Fruit fly (Drosophila melanogaster) whole organism, embryonic: Measurements from ENCODE around the gene bol.

ENCODE experiments used
- Antp ChIP-seq: fragments of 200-800 bp; sonication (Bioruptor generic); optimal IDR thresholded peaks from 3 replicates; lab custom pipeline; 2016; ENCODE audit warnings: missing biosample characterization, missing genetic modification characterization
- Bdp1 ChIP-seq: fragments of 200-800 bp; sonication (Bioruptor generic); optimal IDR thresholded peaks from 3 replicates; lab custom pipeline; 2016; ENCODE audit warnings: missing biosample characterization, missing genetic modification characterization
- CG10274 ChIP-seq: fragments of 200-800 bp; sonication (Bioruptor generic); optimal IDR thresholded peaks from 3 replicates; lab custom pipeline; 2017; ENCODE audit warnings: missing biosample characterization, mild to moderate bottlenecking, missing genetic modification characterization
- CG10979 ChIP-seq: fragments of 200-800 bp; sonication (Bioruptor generic); optimal IDR thresholded peaks from 2 replicates; lab custom pipeline; 2018; ENCODE audit warnings: missing biosample characterization, mild to moderate bottlenecking, missing genetic modification characterization, moderate library complexity
- CG11247 ChIP-seq: fragments of 200-800 bp; sonication (Bioruptor generic); IDR thresholded peaks from 2 replicates; pipeline ENCODE4 v1.3.6; 2022; ENCODE audit warnings: missing biosample characterization, missing genetic modification characterization
- CG11456 ChIP-seq: fragments of 200-800 bp; sonication (Bioruptor generic); IDR thresholded peaks from 3 replicates; pipeline ENCODE4 v1.3.6; 2022; ENCODE audit warnings: missing biosample characterization, missing genetic modification characterization
- CG13424 ChIP-seq: fragments of 200-800 bp; sonication (Bioruptor generic); optimal IDR thresholded peaks from 2 replicates; lab custom pipeline; 2019; ENCODE audit warnings: missing biosample characterization, mild to moderate bottlenecking, missing genetic modification characterization, moderate library complexity
- CG17361 ChIP-seq: fragments of 200-800 bp; sonication (Bioruptor generic); IDR thresholded peaks from 3 replicates; pipeline ENCODE4 v1.3.6; 2022; ENCODE audit warnings: missing biosample characterization, missing genetic modification characterization
- CG17829 ChIP-seq: fragments of 200-800 bp; optimal IDR thresholded peaks from 2 replicates; lab custom pipeline; 2019; ENCODE audit warnings: missing biosample characterization, mild to moderate bottlenecking, missing genetic modification characterization, moderate library complexity
- CG18011 ChIP-seq: fragments of 200-800 bp; sonication (Bioruptor generic); optimal IDR thresholded peaks from 2 replicates; lab custom pipeline; 2017; ENCODE audit warnings: missing biosample characterization, missing genetic modification characterization, mild to moderate bottlenecking, moderate library complexity, missing genotype
- CG18599 ChIP-seq: fragments of 200-800 bp; sonication (Bioruptor generic); optimal IDR thresholded peaks from 3 replicates; lab custom pipeline; 2017; ENCODE audit warnings: missing biosample characterization, missing genetic modification characterization, mild to moderate bottlenecking, moderate library complexity, missing genetic modification reagents
- CG32532 ChIP-seq: fragments of 200-800 bp; sonication (Bioruptor generic); IDR thresholded peaks from 2 replicates; pipeline ENCODE4 v1.3.6; 2022; ENCODE audit warnings: missing biosample characterization, missing genetic modification characterization
- CG42726 ChIP-seq: fragments of 200-800 bp; sonication (Bioruptor generic); IDR thresholded peaks from 2 replicates; pipeline ENCODE4 v1.3.6; 2022; ENCODE audit warnings: missing biosample characterization, missing genetic modification characterization; ENCODE audit not compliant: partially characterized antibody
- CG4282 ChIP-seq: fragments of 200-800 bp; sonication (Bioruptor generic); optimal IDR thresholded peaks from 2 replicates; lab custom pipeline; 2016; ENCODE audit warnings: missing biosample characterization, missing genetic modification characterization
- CG6683 ChIP-seq: fragments of 200-800 bp; sonication (Bioruptor generic); optimal IDR thresholded peaks from 2 replicates; lab custom pipeline; 2017; ENCODE audit warnings: missing biosample characterization, mild to moderate bottlenecking, missing genetic modification characterization, missing genetic modification reagents
- CG6765 ChIP-seq: fragments of 200-800 bp; sonication (Bioruptor generic); optimal IDR thresholded peaks from 3 replicates; lab custom pipeline; 2017; ENCODE audit warnings: missing biosample characterization, mild to moderate bottlenecking, missing genetic modification characterization
- CG6791 ChIP-seq: fragments of 200-800 bp; sonication (Bioruptor generic); IDR thresholded peaks from 3 replicates; pipeline ENCODE4 v1.3.6; 2022; ENCODE audit warnings: missing biosample characterization, missing genetic modification characterization; ENCODE audit not compliant: partially characterized antibody
- CG7271 ChIP-seq: fragments of 200-800 bp; sonication (Bioruptor generic); optimal IDR thresholded peaks from 2 replicates; lab custom pipeline; 2018; ENCODE audit warnings: missing biosample characterization, mild to moderate bottlenecking, missing genetic modification characterization, moderate library complexity
- CG9437 ChIP-seq: fragments of 200-800 bp; sonication (Bioruptor generic); optimal IDR thresholded peaks from 2 replicates; lab custom pipeline; 2018; ENCODE audit warnings: missing biosample characterization, mild to moderate bottlenecking, missing genetic modification characterization
- CrebB ChIP-seq: fragments of 200-800 bp; sonication (Bioruptor generic); optimal IDR thresholded peaks from 3 replicates; lab custom pipeline; 2018; ENCODE audit warnings: missing biosample characterization, mild to moderate bottlenecking, missing genetic modification characterization
- E2f1 ChIP-seq: fragments of 200-800 bp; sonication (Bioruptor generic); IDR thresholded peaks from 2 replicates; pipeline ENCODE4 v1.3.6; 2022; ENCODE audit warnings: missing biosample characterization, missing genetic modification characterization
- Fer2 ChIP-seq: fragments of 200-800 bp; sonication (Bioruptor generic); optimal IDR thresholded peaks from 2 replicates; lab custom pipeline; 2018; ENCODE audit warnings: missing biosample characterization, mild to moderate bottlenecking, missing genetic modification characterization, moderate library complexity
- Gug ChIP-seq: fragments of 200-800 bp; sonication (Bioruptor generic); IDR thresholded peaks from 4 replicates; pipeline ENCODE4 v1.3.6; 2022; ENCODE audit warnings: missing biosample characterization, missing genetic modification characterization
- Hmr ChIP-seq: fragments of 200-800 bp; sonication (Bioruptor generic); optimal IDR thresholded peaks from 3 replicates; lab custom pipeline; 2017; ENCODE audit warnings: mild to moderate bottlenecking, missing biosample characterization, missing genetic modification reagents, missing genetic modification characterization
- Kr ChIP-seq: fragments of 200-800 bp; sonication (Bioruptor generic); optimal IDR thresholded peaks from 2 replicates; lab custom pipeline; 2017; ENCODE audit warnings: missing biosample characterization, mild to moderate bottlenecking, missing genetic modification characterization
- Meics ChIP-seq: fragments of 200-800 bp; sonication (Bioruptor generic); optimal IDR thresholded peaks from 2 replicates; lab custom pipeline; 2017; ENCODE audit warnings: missing biosample characterization, mild to moderate bottlenecking, missing genetic modification characterization
- Nf-YA ChIP-seq: fragments of 200-800 bp; sonication (Bioruptor generic); IDR thresholded peaks from 2 replicates; pipeline ENCODE4 v1.3.6; 2022; ENCODE audit warnings: missing biosample characterization, missing genetic modification characterization
- Nf-YC ChIP-seq: fragments of 200-800 bp; optimal IDR thresholded peaks from 3 replicates; lab custom pipeline; 2019; ENCODE audit warnings: missing biosample characterization, mild to moderate bottlenecking, missing genetic modification characterization, moderate library complexity
- Oli ChIP-seq: fragments of 200-800 bp; sonication (Bioruptor generic); optimal IDR thresholded peaks from 2 replicates; lab custom pipeline; 2018; ENCODE audit warnings: missing biosample characterization, mild to moderate bottlenecking, missing genetic modification characterization, moderate library complexity
- YL-1 ChIP-seq: fragments of 200-800 bp; sonication (Bioruptor generic); optimal IDR thresholded peaks from 3 replicates; lab custom pipeline; 2017; ENCODE audit warnings: missing biosample characterization, mild to moderate bottlenecking, missing genetic modification characterization
- bab2 ChIP-seq: fragments of 200-800 bp; sonication (Bioruptor generic); optimal IDR thresholded peaks from 2 replicates; lab custom pipeline; 2016; ENCODE audit warnings: missing biosample characterization, missing genetic modification characterization
- fd96Cb ChIP-seq: fragments of 200-800 bp; sonication (Bioruptor generic); optimal IDR thresholded peaks from 2 replicates; lab custom pipeline; 2018; ENCODE audit warnings: missing biosample characterization, mild to moderate bottlenecking, missing genetic modification characterization, moderate library complexity
- kah ChIP-seq: fragments of 200-800 bp; sonication (Bioruptor generic); optimal IDR thresholded peaks from 2 replicates; lab custom pipeline; 2018; ENCODE audit warnings: missing biosample characterization, mild to moderate bottlenecking, missing genetic modification characterization
- klu ChIP-seq: fragments of 200-800 bp; sonication (Bioruptor generic); IDR thresholded peaks from 2 replicates; pipeline ENCODE4 v1.3.6; 2022; ENCODE audit warnings: missing biosample characterization, missing genetic modification characterization
- mam ChIP-seq: fragments of 200-800 bp; sonication (Bioruptor generic); optimal IDR thresholded peaks from 3 replicates; lab custom pipeline; 2016; ENCODE audit warnings: missing biosample characterization, missing genetic modification characterization
- nerfin-1 ChIP-seq: fragments of 200-800 bp; sonication (Bioruptor generic); optimal IDR thresholded peaks from 3 replicates; lab custom pipeline; 2019; ENCODE audit warnings: missing biosample characterization, mild to moderate bottlenecking, missing genetic modification characterization, moderate library complexity
- nmo ChIP-seq: fragments of 200-800 bp; sonication (Bioruptor generic); optimal IDR thresholded peaks from 2 replicates; lab custom pipeline; 2018; ENCODE audit warnings: missing biosample characterization, mild to moderate bottlenecking, missing genetic modification characterization, moderate library complexity
- pan ChIP-seq, 4 experiments: fragments of >200 bp in 3 of 4; fragments of 200-800 bp in 1 of 4; sonication (Bioruptor generic) in 1 of 4; optimal IDR thresholded peaks in 3 of 4; IDR thresholded peaks in 1 of 4; 2 replicates each; pipeline versions ENCODE4 v1.3.6 to Lab custom; 2017 to 2022; ENCODE audit warnings: missing biosample characterization in 2 of 4, missing genetic modification characterization in 2 of 4, mixed read lengths in 1 of 4
- pfk ChIP-seq: fragments of 200-800 bp; sonication (Bioruptor generic); optimal IDR thresholded peaks from 2 replicates; lab custom pipeline; 2018; ENCODE audit warnings: missing biosample characterization, mild to moderate bottlenecking, missing genetic modification characterization, moderate library complexity
- phol ChIP-seq: fragments of 200-800 bp; sonication (Bioruptor generic); optimal IDR thresholded peaks from 3 replicates; lab custom pipeline; 2018; ENCODE audit warnings: missing biosample characterization, mild to moderate bottlenecking, missing genetic modification characterization, moderate library complexity
- prd ChIP-seq, 3 experiments: fragments of >200 bp in 2 of 3; fragments of 200-800 bp in 1 of 3; sonication (Bioruptor generic) in 1 of 3; optimal IDR thresholded peaks in 2 of 3; IDR thresholded peaks in 1 of 3; 2 replicates in 2 of 3; 3 replicates in 1 of 3; pipeline versions ENCODE4 v1.3.6 to Lab custom; 2017 to 2022; ENCODE audit warnings: missing biosample characterization in 1 of 3, missing genetic modification characterization in 1 of 3
- ranshi ChIP-seq: fragments of 200-800 bp; sonication (Bioruptor generic); IDR thresholded peaks from 2 replicates; pipeline ENCODE4 v1.3.6; 2022; ENCODE audit warnings: missing biosample characterization, missing genetic modification characterization
- sr ChIP-seq: fragments of 200-800 bp; sonication (Bioruptor generic); IDR thresholded peaks from 3 replicates; pipeline ENCODE4 v1.3.6; 2022; ENCODE audit warnings: missing biosample characterization, missing genetic modification characterization
- tio ChIP-seq: fragments of 200-800 bp; sonication (Bioruptor generic); optimal IDR thresholded peaks from 2 replicates; lab custom pipeline; 2017; ENCODE audit warnings: missing biosample characterization, missing genetic modification characterization, inconsistent platforms
- toy ChIP-seq: fragments of 200-800 bp; sonication (Bioruptor generic); IDR thresholded peaks from 2 replicates; pipeline ENCODE4 v1.3.6; 2022; ENCODE audit warnings: missing biosample characterization, missing genetic modification characterization
- vvl ChIP-seq: fragments of 200-800 bp; sonication (Bioruptor generic); IDR thresholded peaks from 2 replicates; pipeline ENCODE4 v1.3.6; 2022; ENCODE audit warnings: missing biosample characterization, missing genetic modification characterization

bol gene

dm6 chr3L:9126888-9127689, 7.1 kb downstream of the bol start (continued):
- TF ChIP-seq kah (GFP tag; lab: Kevin White, UChicago) (no peak), toy (0 out of 2 replicates have a peak, but pooled peaks have one; percentile 13), CG11456 (GFP tag; lab: Robert Waterston, UW) (peak; percentile 48; the same call in 1 of the 3 replicates), prd (optimal IDR thresholded peaks at IDR 0.05; lab: Kevin White, UChicago) (no peak), prd (GFP tag; IDR thresholded peaks at IDR 0.05; lab: Robert Waterston, UW) (peak; percentile 34; the same call in 1 of the 3 replicates), YL-1 (GFP tag; lab: Kevin White, UChicago) (no peak), CG6683 (GFP tag; lab: Kevin White, UChicago) (peak; percentile 35), vvl (GFP tag; lab: Robert Waterston, UW) (peak; percentile 33; the same call in 1 of the 2 replicates), mam (GFP tag; lab: Kevin White, UChicago) (peak; percentile 67), CG9437 (GFP tag; lab: Kevin White, UChicago) (peak; percentile 29), tio (GFP tag; lab: Kevin White, UChicago) (no peak), klu (peak; percentile 48; the same call in 1 of the 2 replicates), CG7271 (tag; lab: Kevin White, UChicago) (no peak), CG4282 (no peak), pan (optimal IDR thresholded peaks at IDR 0.05; lab: Kevin White, UChicago) (no peak), pan (GFP tag; optimal IDR thresholded peaks at IDR 0.05 in 1 of 2, IDR thresholded peaks at IDR 0.05 in 1 of 2) (peak in 1 of 2 experiments; percentile 5), Meics (peak; percentile 74), sr (GFP tag; lab: Robert Waterston, UW) (peak; percentile 99), Hmr (GFP tag; lab: Kevin White, UChicago) (peak; percentile 78), Oli (tag; lab: Kevin White, UChicago) (peak; percentile 57), CG17829 (peak; percentile 50), CG10979 (tag; lab: Kevin White, UChicago) (peak; percentile 14), nmo (peak; percentile 27), Kr (GFP tag; lab: Kevin White, UChicago) (no peak), fd96Cb (tag; lab: Kevin White, UChicago) (peak; percentile 21), Bdp1 (GFP tag; lab: Kevin White, UChicago) (peak; percentile 39), Nf-YA (GFP tag; lab: Robert Waterston, UW) (0 out of 2 replicates have a peak, but pooled peaks have one; percentile 19), CrebB (tag; lab: Kevin White, UChicago) (no peak), CG18011 (GFP tag; lab: Kevin White, UChicago) (peak; percentile 18), CG6791 (GFP tag; lab: Robert Waterston, UW) (no peak), CG18599 (GFP tag; lab: Kevin White, UChicago) (peak; percentile 83), CG10274 (GFP tag; lab: Kevin White, UChicago) (peak; percentile 37), Fer2 (tag; lab: Kevin White, UChicago) (no peak), CG11247 (GFP tag; lab: Robert Waterston, UW) (0 out of 2 replicates have a peak, but pooled peaks have one; percentile 18), CG32532 (0 out of 2 replicates have a peak, but pooled peaks have one; percentile 28), CG13424 (peak; percentile 68), Antp (GFP tag; lab: Kevin White, UChicago) (peak; percentile 18), nerfin-1 (no peak), phol (tag; lab: Kevin White, UChicago) (peak; percentile 36), CG6765 (GFP tag; lab: Kevin White, UChicago) (peak; percentile 53), E2f1 (peak; percentile 35; the same call in 1 of the 2 replicates), CG42726 (GFP tag; lab: Robert Waterston, UW) (no peak), bab2 (GFP tag; lab: Kevin White, UChicago) (no peak), ranshi (GFP tag; lab: Robert Waterston, UW) (0 out of 2 replicates have a peak, but pooled peaks have one; percentile 5), CG17361 (GFP tag; lab: Robert Waterston, UW) (peak; percentile 72; the same call in 2 of the 3 replicates), pfk (GFP tag; lab: Kevin White, UChicago) (no peak), Gug (peak; percentile 44; the same call in 2 of the 4 replicates), Nf-YC (tag; lab: Kevin White, UChicago) (peak; percentile 51)
